Fruit fly (Drosophila melanogaster): Measurements from ENCODE around the gene CG46466.

Gene CG46466

DNA sequence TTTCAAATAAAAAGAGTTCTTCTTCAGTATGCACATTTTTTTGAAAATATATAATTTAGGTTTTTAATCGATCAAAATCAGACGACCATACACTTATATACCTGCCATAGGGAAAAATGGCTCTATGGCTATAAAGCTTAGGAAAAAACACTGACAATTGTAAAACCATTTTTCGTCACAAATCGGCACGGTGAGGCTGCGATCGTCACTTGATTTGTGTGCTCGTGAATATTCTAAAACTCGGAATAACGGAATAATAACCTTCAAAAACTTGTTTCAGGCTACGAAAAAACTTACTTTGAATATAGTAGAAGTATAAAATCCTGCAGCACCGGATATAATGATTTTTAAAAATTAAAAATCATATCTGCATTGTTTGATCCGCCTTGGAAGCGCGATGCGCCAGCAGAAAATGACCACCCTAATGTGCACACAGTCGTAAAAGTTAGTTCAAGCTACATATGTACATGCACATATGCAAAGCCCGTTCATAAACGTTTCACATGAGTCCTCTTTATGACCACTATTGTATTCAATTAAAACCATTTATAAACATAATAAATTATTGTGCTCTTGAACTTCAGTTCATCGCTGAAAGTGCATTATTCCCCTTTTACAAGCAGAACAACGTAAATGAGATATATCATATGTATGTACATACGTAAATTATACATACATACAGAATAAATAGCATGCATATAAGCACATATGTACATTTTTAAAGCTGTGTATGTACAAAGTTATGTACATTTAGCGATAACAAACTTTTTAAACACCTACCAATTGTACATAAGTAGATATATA lies 32.2 kb upstream of the CG46466 start (continued):
- TF ChIP-seq CG1603 (tag; optimal IDR thresholded peaks at IDR 0.05) (peak; percentile 50), H15 (GFP tag; IDR thresholded peaks at IDR 0.05) (no peak), CG34224 (GFP tag; IDR thresholded peaks at IDR 0.05; ENCODE audit: partially characterized antibody) (no peak), schlank (tag; optimal IDR thresholded peaks at IDR 0.05) (no peak), CG17802 (tag; optimal IDR thresholded peaks at IDR 0.05) (peak; percentile 85), kay (GFP tag; optimal IDR thresholded peaks at IDR 0.05) (no peak), CG11398 (GFP tag; optimal IDR thresholded peaks at IDR 0.05) (peak; percentile 27), D19A (tag; optimal IDR thresholded peaks at IDR 0.05) (no peak), gem (tag; optimal IDR thresholded peaks at IDR 0.05) (peak; percentile 24), sqz (GFP tag; optimal IDR thresholded peaks at IDR 0.05) (peak; percentile 7), odd (GFP tag; optimal IDR thresholded peaks at IDR 0.05) (no peak), CG16779 (GFP tag; IDR thresholded peaks at IDR 0.05) (no peak), nom (GFP tag; optimal IDR thresholded peaks at IDR 0.05) (peak; percentile 100), CG33557 (GFP tag; optimal IDR thresholded peaks at IDR 0.05) (no peak), chn (GFP tag; optimal IDR thresholded peaks at IDR 0.05) (peak; percentile 32), D19B (GFP tag; optimal IDR thresholded peaks at IDR 0.05) (no peak), lilli (GFP tag; optimal IDR thresholded peaks at IDR 0.05) (peak; percentile 41), bab2 (GFP tag; optimal IDR thresholded peaks at IDR 0.05) (peak; percentile 2), Chrac-16 (GFP tag; optimal IDR thresholded peaks at IDR 0.05) (peak; percentile 8), Meics (GFP tag; optimal IDR thresholded peaks at IDR 0.05) (peak; percentile 97), Fer1 (GFP tag; optimal IDR thresholded peaks at IDR 0.05) (peak; percentile 57), dmrt11E (tag; optimal IDR thresholded peaks at IDR 0.05) (peak; percentile 1), Bdp1 (GFP tag; optimal IDR thresholded peaks at IDR 0.05) (no peak), CG11723 (GFP tag; optimal IDR thresholded peaks at IDR 0.05) (peak; percentile 76), CG9437 (GFP tag; optimal IDR thresholded peaks at IDR 0.05) (no peak), peb (GFP tag; IDR thresholded peaks at IDR 0.05) (no peak), CG4282 (GFP tag; optimal IDR thresholded peaks at IDR 0.05) (no peak), gcm2 (GFP tag; optimal IDR thresholded peaks at IDR 0.05) (no peak), Oaz (GFP tag; IDR thresholded peaks at IDR 0.05) (no peak), CkIIα-i1 (GFP tag; IDR thresholded peaks at IDR 0.05) (no peak), sens (GFP tag) (peak; percentile 70), CG2712 (tag; optimal IDR thresholded peaks at IDR 0.05) (peak; percentile 2), CG30403 (GFP tag; optimal IDR thresholded peaks at IDR 0.05) (peak; percentile 38), pan (optimal IDR thresholded peaks at IDR 0.05) (no peak), pan (GFP tag; optimal IDR thresholded peaks at IDR 0.05 in 1 of 2, IDR thresholded peaks at IDR 0.05 in 1 of 2) (no peak), CG18011 (GFP tag; optimal IDR thresholded peaks at IDR 0.05) (no peak), Ada2b (GFP tag; IDR thresholded peaks at IDR 0.05) (no peak), cad (GFP tag; optimal IDR thresholded peaks at IDR 0.05) (peak; percentile 53), cg (GFP tag; optimal IDR thresholded peaks at IDR 0.05) (peak; percentile 48), CG1233 (GFP tag; optimal IDR thresholded peaks at IDR 0.05) (no peak), Dp (GFP tag; optimal IDR thresholded peaks at IDR 0.05) (no peak), CTCF (GFP tag; optimal IDR thresholded peaks at IDR 0.05) (no peak), CG11696 (GFP tag; IDR thresholded peaks at IDR 0.05) (no peak), bigmax (GFP tag; optimal IDR thresholded peaks at IDR 0.05) (no peak), fd102C (GFP tag; optimal IDR thresholded peaks at IDR 0.05) (no peak), CG11560 (tag; IDR thresholded peaks at IDR 0.05) (no peak), Taf1 (GFP tag; IDR thresholded peaks at IDR 0.05) (no peak), pros (GFP tag; optimal IDR thresholded peaks at IDR 0.05) (no peak), CG2120 (GFP tag; optimal IDR thresholded peaks at IDR 0.05) (peak; percentile 36), CG2875 (GFP tag; optimal IDR thresholded peaks at IDR 0.05) (no peak), CG11085 (GFP tag; IDR thresholded peaks at IDR 0.05) (no peak)

Measured in whole organism, embryonic.